Worm (Caenorhabditis elegans): Measurements from ENCODE around the gene Y57G11C.51.

Y57G11C.51 gene

ce11 chrIV:14763938-14764718, 10.2 kb downstream of the Y57G11C.51 start:
- no peak for TF ChIP-seq fkh-10 (GFP tag; optimal IDR thresholded peaks at IDR 0.05)
- TF ChIP-seq K02D7.2 (tag; optimal IDR thresholded peaks at IDR 0.05): no peak
- TF ChIP-seq sox-4 (tag; optimal IDR thresholded peaks at IDR 0.05): no peak
- TF ChIP-seq K09A11.1 (tag; optimal IDR thresholded peaks at IDR 0.05; ENCODE audit: insufficient read depth): no peak
- no peak for TF ChIP-seq unc-86 (tag; optimal IDR thresholded peaks at IDR 0.05)
- no peak for TF ChIP-seq mec-3 (tag; optimal IDR thresholded peaks at IDR 0.05; ENCODE audit: borderline replicate concordance)
- no peak for TF ChIP-seq hlh-15 (tag; optimal IDR thresholded peaks at IDR 0.05)
- no peak for TF ChIP-seq unc-3 (GFP tag; conservative IDR thresholded peaks at IDR 0.05)
- no peak for TF ChIP-seq unc-3 (tag; optimal IDR thresholded peaks at IDR 0.05)
- no peak for TF ChIP-seq ceh-14 (tag; optimal IDR thresholded peaks at IDR 0.05)
- no peak for TF ChIP-seq ceh-6 (GFP tag; optimal IDR thresholded peaks at IDR 0.05)
- no peak for TF ChIP-seq pat-9 (tag; optimal IDR thresholded peaks at IDR 0.05)
- TF ChIP-seq dve-1 (tag; optimal IDR thresholded peaks at IDR 0.05): no peak
- TF ChIP-seq C08G9.2 (tag; optimal IDR thresholded peaks at IDR 0.05): no peak
- no peak for TF ChIP-seq nfya-1 (tag; optimal IDR thresholded peaks at IDR 0.05)
- no peak for TF ChIP-seq T23F11.4 (GFP tag; optimal IDR thresholded peaks at IDR 0.05)
- TF ChIP-seq ahr-1 (tag; optimal IDR thresholded peaks at IDR 0.05): no peak
- TF ChIP-seq fax-1 (tag; optimal IDR thresholded peaks at IDR 0.05): no peak
- TF ChIP-seq pros-1 (tag; optimal IDR thresholded peaks at IDR 0.05): no peak
- no peak for TF ChIP-seq odd-2 (tag; optimal IDR thresholded peaks at IDR 0.05)

- TF ChIP-seq unc-42 (tag; optimal IDR thresholded peaks at IDR 0.05): peak; percentile 16
- peak; percentile 24 for TF ChIP-seq tbx-2 (tag; optimal IDR thresholded peaks at IDR 0.05)
- TF ChIP-seq elt-2 (tag; optimal IDR thresholded peaks at IDR 0.05): peak; percentile 4
- 0 out of 2 replicates have a peak, but pooled peaks have one; percentile 43 for TF ChIP-seq sox-2 (GFP tag; IDR thresholded peaks at IDR 0.05)
- peak; percentile 44 for TF ChIP-seq ceh-31 (tag; optimal IDR thresholded peaks at IDR 0.05)
- TF ChIP-seq nfya-1 (tag; optimal IDR thresholded peaks at IDR 0.05): peak; percentile 27
- TF ChIP-seq hlh-30 (tag; optimal IDR thresholded peaks at IDR 0.05; ENCODE audit: insufficient read depth): peak; percentile 93
- peak; percentile 40 for TF ChIP-seq ceh-18 (tag; optimal IDR thresholded peaks at IDR 0.05)
Observed at ce11 chrIV:14763348-14763747, 11.0 kb downstream of the Y57G11C.51 start.

DNA sequence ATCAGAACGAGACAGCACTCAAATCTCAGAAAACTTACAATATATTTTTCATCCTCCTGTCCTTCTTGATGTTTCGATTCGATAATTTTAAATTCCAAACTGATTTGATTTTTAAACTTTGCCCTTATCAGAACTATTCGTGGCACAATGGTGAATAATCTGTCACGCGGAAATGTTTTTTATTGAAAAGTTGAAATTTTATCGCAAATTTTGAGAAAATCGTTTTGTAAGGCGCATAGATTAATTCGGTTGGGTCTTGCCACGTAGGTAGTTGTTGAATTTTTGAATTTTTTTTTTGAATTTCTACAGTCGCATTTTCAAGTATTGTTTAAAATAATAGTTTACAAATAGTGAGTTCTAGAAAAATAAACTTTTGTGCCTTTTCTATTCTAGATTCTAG, 13.5 kb downstream of the Y57G11C.51 start, which contains the start of gene ptp-5.2:
ptp-5.2 (minus strand) TSS at position 101 of the 400 bp plus-strand sequence.
- TF ChIP-seq ztf-16 (tag; optimal IDR thresholded peaks at IDR 0.05) (no peak), fkh-6 (tag; optimal IDR thresholded peaks at IDR 0.05) (no peak), F13H6.1 (tag; optimal IDR thresholded peaks at IDR 0.05) (no peak), tbx-2 (tag; optimal IDR thresholded peaks at IDR 0.05) (no peak), hlh-15 (tag; optimal IDR thresholded peaks at IDR 0.05) (no peak), ets-4 (tag; optimal IDR thresholded peaks at IDR 0.05) (no peak), Y22D7AL.16 (tag; optimal IDR thresholded peaks at IDR 0.05) (no peak), che-1 (tag; optimal IDR thresholded peaks at IDR 0.05) (no peak), ceh-48 (tag; optimal IDR thresholded peaks at IDR 0.05) (no peak), eyg-1 (tag; optimal IDR thresholded peaks at IDR 0.05) (no peak), unc-86 (tag; optimal IDR thresholded peaks at IDR 0.05) (no peak), K02D7.2 (tag; optimal IDR thresholded peaks at IDR 0.05) (no peak), fkh-10 (GFP tag; optimal IDR thresholded peaks at IDR 0.05) (no peak), pha-4 (tag; optimal IDR thresholded peaks at IDR 0.05) (no peak), lin-11 (tag; optimal IDR thresholded peaks at IDR 0.05) (no peak), elt-2 (tag; optimal IDR thresholded peaks at IDR 0.05) (no peak), nhr-232 (tag; optimal IDR thresholded peaks at IDR 0.05) (no peak), pat-9 (tag; optimal IDR thresholded peaks at IDR 0.05) (no peak), ceh-30 (tag; optimal IDR thresholded peaks at IDR 0.05) (no peak)

Measured in whole organism, late embryonic.